Worm (Caenorhabditis elegans) whole organism, late embryonic: ENCODE results near the gene C04F6.7.

ENCODE experiments used
- C08G9.2 ChIP-seq: sonication (generic microtip); optimal IDR thresholded peaks from 2 replicates; lab custom pipeline; 2016; ENCODE audit warnings: mild to moderate bottlenecking, missing genetic modification characterization, moderate library complexity, missing compliant biosample characterization
- T23F11.4 ChIP-seq: fragments of 200-800 bp; sonication (Bioruptor generic); optimal IDR thresholded peaks from 2 replicates; lab custom pipeline; 2018; ENCODE audit warnings: mild to moderate bottlenecking, missing genetic modification characterization, missing compliant biosample characterization
- Y22D7AL.16 ChIP-seq: sonication (generic microtip); optimal IDR thresholded peaks from 2 replicates; lab custom pipeline; 2016; ENCODE audit warnings: missing genetic modification characterization, missing compliant biosample characterization
- ceh-18 ChIP-seq: sonication (generic microtip); optimal IDR thresholded peaks from 2 replicates; lab custom pipeline; 2016; ENCODE audit warnings: missing genetic modification characterization, missing compliant biosample characterization
- ceh-2 ChIP-seq: sonication (generic microtip); optimal IDR thresholded peaks from 2 replicates; lab custom pipeline; 2016; ENCODE audit warnings: missing genotype, missing genetic modification characterization, missing compliant biosample characterization
- ceh-22 ChIP-seq: sonication (generic microtip); optimal IDR thresholded peaks from 2 replicates; lab custom pipeline; 2017; ENCODE audit warnings: missing biosample characterization, missing genetic modification characterization
- ceh-24 ChIP-seq: sonication (generic microtip); optimal IDR thresholded peaks from 2 replicates; lab custom pipeline; 2016; ENCODE audit warnings: mild to moderate bottlenecking, missing genetic modification characterization, missing compliant biosample characterization
- ceh-30 ChIP-seq: fragments of 150-350 bp; optimal IDR thresholded peaks from 2 replicates; lab custom pipeline; 2014; ENCODE audit warnings: missing biosample characterization, missing genetic modification characterization
- ceh-31 ChIP-seq: sonication (generic microtip); optimal IDR thresholded peaks from 2 replicates; lab custom pipeline; 2016; ENCODE audit warnings: missing genetic modification characterization, missing compliant biosample characterization
- ceh-34 ChIP-seq: sonication (generic microtip); optimal IDR thresholded peaks from 2 replicates; lab custom pipeline; 2016; ENCODE audit warnings: mild to moderate bottlenecking, missing genetic modification characterization, missing compliant biosample characterization
- ceh-45 ChIP-seq: fragments of 200-800 bp; sonication (Bioruptor generic); IDR thresholded peaks from 2 replicates; pipeline ENCODE4 v1.3.6; 2022; ENCODE audit warnings: missing genetic modification reagents, missing genetic modification characterization, missing compliant biosample characterization
- ceh-48 ChIP-seq: sonication (generic microtip); optimal IDR thresholded peaks from 2 replicates; lab custom pipeline; 2016; ENCODE audit warnings: missing genetic modification characterization, inconsistent platforms, missing compliant biosample characterization
- ceh-6 ChIP-seq: fragments of 200-800 bp; sonication (Bioruptor generic); optimal IDR thresholded peaks from 2 replicates; lab custom pipeline; 2018; ENCODE audit warnings: mild to moderate bottlenecking, missing genetic modification characterization, missing compliant biosample characterization
- dmd-4 ChIP-seq: sonication (generic microtip); optimal IDR thresholded peaks from 2 replicates; lab custom pipeline; 2016; ENCODE audit warnings: borderline replicate concordance, missing genetic modification characterization, missing compliant biosample characterization
- elt-2 ChIP-seq: sonication (generic microtip); optimal IDR thresholded peaks from 2 replicates; lab custom pipeline; 2016; ENCODE audit warnings: missing genetic modification reagents, missing genetic modification characterization, missing compliant biosample characterization
- elt-4 ChIP-seq: sonication (generic microtip); optimal IDR thresholded peaks from 2 replicates; lab custom pipeline; 2016; ENCODE audit warnings: missing genetic modification characterization, missing compliant biosample characterization
- eyg-1 ChIP-seq: sonication (generic microtip); optimal IDR thresholded peaks from 2 replicates; lab custom pipeline; 2016; ENCODE audit warnings: missing genotype, missing genetic modification characterization, missing compliant biosample characterization
- fkh-6 ChIP-seq: sonication (generic microtip); optimal IDR thresholded peaks from 2 replicates; lab custom pipeline; 2016; ENCODE audit warnings: missing genetic modification characterization, missing compliant biosample characterization
- gmeb-2 ChIP-seq: sonication (generic microtip); optimal IDR thresholded peaks from 2 replicates; lab custom pipeline; 2016; ENCODE audit warnings: missing genetic modification characterization, inconsistent platforms, missing compliant biosample characterization
- hlh-15 ChIP-seq: sonication (generic microtip); optimal IDR thresholded peaks from 2 replicates; lab custom pipeline; 2016; ENCODE audit warnings: missing genetic modification characterization, missing compliant biosample characterization
- hlh-30 ChIP-seq: sonication (generic microtip); optimal IDR thresholded peaks from 2 replicates; lab custom pipeline; 2017; ENCODE audit warnings: antibody characterized with exemption, missing genetic modification characterization, missing compliant biosample characterization; ENCODE audit not compliant: insufficient read depth
- hlh-6 ChIP-seq: sonication (generic microtip); optimal IDR thresholded peaks from 2 replicates; lab custom pipeline; 2016; ENCODE audit warnings: missing genotype, missing genetic modification characterization, missing compliant biosample characterization
- hlh-8 ChIP-seq: sonication (generic microtip); optimal IDR thresholded peaks from 2 replicates; lab custom pipeline; 2016; ENCODE audit warnings: missing genotype, missing genetic modification characterization, missing compliant biosample characterization
- lim-6 ChIP-seq: sonication (generic microtip); optimal IDR thresholded peaks from 2 replicates; lab custom pipeline; 2016; ENCODE audit warnings: missing genetic modification characterization, missing compliant biosample characterization
- lin-11 ChIP-seq: fragments of 200-800 bp; sonication (Bioruptor generic); optimal IDR thresholded peaks from 2 replicates; lab custom pipeline; 2018; ENCODE audit warnings: mild to moderate bottlenecking, missing genetic modification characterization, missing compliant biosample characterization
- nhr-11 ChIP-seq: fragments of 150-350 bp; optimal IDR thresholded peaks from 2 replicates; lab custom pipeline; 2014; ENCODE audit warnings: missing biosample characterization, missing genetic modification characterization
- pag-3 ChIP-seq: sonication (generic microtip); optimal IDR thresholded peaks from 2 replicates; lab custom pipeline; 2016; ENCODE audit warnings: missing compliant biosample characterization, missing genetic modification characterization, borderline replicate concordance
- pat-9 ChIP-seq: fragments of 200-800 bp; sonication (Bioruptor generic); optimal IDR thresholded peaks from 2 replicates; lab custom pipeline; 2018; ENCODE audit warnings: mild to moderate bottlenecking, missing genetic modification characterization, moderate library complexity, missing compliant biosample characterization
- pax-1 ChIP-seq: fragments of 150-350 bp; optimal IDR thresholded peaks from 2 replicates; lab custom pipeline; 2014; ENCODE audit warnings: missing biosample characterization, missing genetic modification characterization
- pha-2 ChIP-seq: sonication (generic microtip); optimal IDR thresholded peaks from 2 replicates; lab custom pipeline; 2017; ENCODE audit warnings: mild to moderate bottlenecking, missing genetic modification characterization, missing compliant biosample characterization
- pha-4 ChIP-seq: fragments of 150-350 bp; optimal IDR thresholded peaks from 2 replicates; lab custom pipeline; 2018; ENCODE audit warnings: missing biosample characterization, missing genetic modification reagents, missing genetic modification characterization
- pqm-1 ChIP-seq: sonication (generic microtip); optimal IDR thresholded peaks from 2 replicates; lab custom pipeline; 2016; ENCODE audit warnings: missing genetic modification characterization, missing compliant biosample characterization
- ref-2 ChIP-seq: sonication (generic microtip); optimal IDR thresholded peaks from 2 replicates; lab custom pipeline; 2016; ENCODE audit warnings: missing genetic modification characterization, missing compliant biosample characterization
- rnt-1 ChIP-seq: sonication (generic microtip); optimal IDR thresholded peaks from 2 replicates; lab custom pipeline; 2016; ENCODE audit warnings: missing genetic modification characterization, missing compliant biosample characterization
- sox-2 ChIP-seq: fragments of 200-800 bp; sonication (Bioruptor generic); IDR thresholded peaks from 2 replicates; pipeline ENCODE4 v1.3.6; 2022; ENCODE audit warnings: missing genetic modification reagents, missing genetic modification characterization, missing compliant biosample characterization
- ttx-3 ChIP-seq: sonication (generic microtip); optimal IDR thresholded peaks from 2 replicates; lab custom pipeline; 2016; ENCODE audit warnings: missing genetic modification reagents, missing genetic modification characterization, missing compliant biosample characterization
- unc-3 ChIP-seq, 2 experiments: fragments of 200-800 bp in 1 of 2; sonication (Bioruptor generic) in 1 of 2; sonication (generic microtip) in 1 of 2; conservative IDR thresholded peaks in 1 of 2; optimal IDR thresholded peaks in 1 of 2; 2 replicates each; pipeline versions ENCODE4 v1.3.6 to Lab custom; 2016 to 2022; ENCODE audit warnings: missing compliant biosample characterization in 2 of 2, missing genetic modification characterization in 2 of 2, missing genetic modification reagents in 1 of 2
- unc-42 ChIP-seq: sonication (generic microtip); optimal IDR thresholded peaks from 2 replicates; lab custom pipeline; 2016; ENCODE audit warnings: missing genotype, missing genetic modification characterization, missing compliant biosample characterization
- unc-55 ChIP-seq: sonication (generic microtip); optimal IDR thresholded peaks from 2 replicates; lab custom pipeline; 2017; ENCODE audit warnings: missing biosample characterization, missing genetic modification reagents, missing genetic modification characterization
- unc-86 ChIP-seq: sonication (generic microtip); optimal IDR thresholded peaks from 2 replicates; lab custom pipeline; 2016; ENCODE audit warnings: missing genetic modification characterization, missing compliant biosample characterization
- ztf-16 ChIP-seq: sonication (generic microtip); optimal IDR thresholded peaks from 2 replicates; lab custom pipeline; 2017; ENCODE audit warnings: missing genetic modification characterization, missing compliant biosample characterization

The C04F6.7 gene

DNA sequence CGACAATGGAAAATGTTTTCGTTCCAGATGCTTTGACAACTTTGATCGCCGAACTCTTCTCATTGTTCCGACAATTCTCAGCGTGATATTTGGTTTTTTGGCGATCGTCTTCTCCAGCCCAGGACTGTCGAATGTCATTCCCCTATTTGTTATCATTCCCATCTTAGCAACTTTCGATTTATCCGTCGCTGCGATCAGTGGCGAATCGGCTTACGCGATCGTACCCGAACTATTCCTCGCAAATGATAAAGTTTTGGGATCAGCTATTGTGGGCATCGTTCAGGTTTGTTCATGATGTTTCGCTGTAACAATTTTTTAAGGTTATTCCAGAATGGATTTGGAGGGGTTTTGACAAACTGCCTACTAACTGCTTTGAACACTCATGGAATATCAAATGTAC, 22.2 kb downstream of the C04F6.7 start:
- TF ChIP-seq pha-4 (tag; lab: Kevin White, UChicago) (no peak), unc-86 (tag; lab: Kevin White, UChicago) (no peak), hlh-15 (tag; lab: Kevin White, UChicago) (no peak), lim-6 (tag; lab: Kevin White, UChicago) (no peak), unc-3 (GFP tag; conservative IDR thresholded peaks at IDR 0.05; lab: Robert Waterston, UW) (no peak), unc-3 (tag; optimal IDR thresholded peaks at IDR 0.05; lab: Kevin White, UChicago) (no peak), pag-3 (tag; lab: Kevin White, UChicago) (no peak), sox-2 (GFP tag; lab: Robert Waterston, UW) (no peak), ceh-18 (tag; lab: Kevin White, UChicago) (no peak), dmd-4 (tag; lab: Kevin White, UChicago) (no peak), hlh-30 (tag; lab: Kevin White, UChicago) (no peak), T23F11.4 (no peak), ceh-30 (tag; lab: Kevin White, UChicago) (no peak), nhr-11 (no peak), Y22D7AL.16 (tag; lab: Kevin White, UChicago) (no peak), C08G9.2 (tag; lab: Kevin White, UChicago) (no peak), ref-2 (no peak), ztf-16 (no peak)

ce11 chrX:3393562-3393961, 25.4 kb downstream of the C04F6.7 start, which contains the start of gene slcf-2:
Gene slcf-2, plus strand, starts transcription at chrX:3393862.
- TF ChIP-seq ceh-31 (tag; lab: Kevin White, UChicago) (no peak), fkh-6 (tag; lab: Kevin White, UChicago) (no peak), dmd-4 (tag; lab: Kevin White, UChicago) (no peak), pax-1 (tag; lab: Kevin White, UChicago) (no peak), pat-9 (no peak), ceh-2 (tag; lab: Kevin White, UChicago) (no peak), unc-42 (tag; lab: Kevin White, UChicago) (no peak), Y22D7AL.16 (tag; lab: Kevin White, UChicago) (no peak), ceh-22 (no peak), pag-3 (tag; lab: Kevin White, UChicago) (no peak), ceh-30 (tag; lab: Kevin White, UChicago) (no peak), ceh-48 (tag; lab: Kevin White, UChicago) (no peak), lin-11 (tag; lab: Kevin White, UChicago) (no peak), unc-3 (GFP tag; conservative IDR thresholded peaks at IDR 0.05; lab: Robert Waterston, UW) (no peak), unc-3 (tag; optimal IDR thresholded peaks at IDR 0.05; lab: Kevin White, UChicago) (no peak), ttx-3 (tag; lab: Kevin White, UChicago) (no peak)

DNA sequence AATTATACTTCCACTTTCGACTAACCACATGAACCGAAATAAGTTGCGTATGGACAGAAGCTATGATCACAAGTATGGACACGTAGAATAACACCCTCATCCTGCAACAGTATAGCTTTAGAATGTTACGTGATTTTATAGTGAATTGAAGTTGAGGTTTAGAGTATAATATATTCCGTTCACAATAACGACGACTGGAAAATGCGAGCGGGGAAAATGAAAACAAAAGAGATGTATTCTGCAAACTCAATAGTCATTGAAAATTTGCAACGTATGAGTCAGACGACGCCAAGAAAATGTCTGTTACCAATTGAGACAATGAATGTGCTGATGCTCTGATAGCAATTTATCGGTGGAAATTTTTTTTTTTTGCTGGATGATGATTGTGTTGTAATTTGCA, 33.6 kb downstream of the C04F6.7 start, which contains the start of gene acp-1:
Gene acp-1, minus strand, starts transcription at position 101 of the 400 bp plus-strand sequence.
- TF ChIP-seq ceh-45, result no peak
- no peak for TF ChIP-seq pha-4 (tag; lab: Kevin White, UChicago)
- TF ChIP-seq elt-2 (tag; lab: Kevin White, UChicago), result no peak
- no peak for TF ChIP-seq ceh-24
- TF ChIP-seq hlh-6, result no peak
- TF ChIP-seq ceh-6 (GFP tag; lab: Kevin White, UChicago), result no peak
- no peak for TF ChIP-seq elt-4
- TF ChIP-seq pat-9, result no peak
- no peak for TF ChIP-seq lim-6 (tag; lab: Kevin White, UChicago)
- no peak for TF ChIP-seq eyg-1
- TF ChIP-seq ceh-34 (tag; lab: Kevin White, UChicago), result no peak
- no peak for TF ChIP-seq unc-55 (GFP tag; lab: Kevin White, UChicago)

DNA sequence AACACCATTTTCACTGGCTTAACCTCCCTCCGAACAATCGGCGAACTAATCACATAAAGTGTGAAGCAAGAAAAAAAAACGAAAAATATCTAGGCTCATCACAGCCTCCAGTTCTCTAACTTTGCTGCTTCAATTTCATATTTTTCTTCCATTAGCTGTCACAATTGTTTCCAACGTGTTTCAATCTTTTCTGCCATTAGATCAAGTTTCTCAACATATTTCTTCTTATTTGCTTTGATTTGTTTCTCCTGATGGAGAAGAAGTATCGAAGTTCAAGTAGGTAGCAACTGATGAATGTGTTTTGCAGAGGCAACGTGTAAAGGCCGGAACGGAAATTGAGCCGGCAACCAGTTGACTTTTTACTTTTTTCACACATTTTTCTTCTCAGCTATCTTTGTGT, 38.8 kb downstream of the C04F6.7 start, which contains the start of gene ZK563.7:
Gene ZK563.7, plus strand, starts transcription at position 301 of the 400 bp plus-strand sequence.
- TF ChIP-seq pag-3 (tag; lab: Kevin White, UChicago) (no peak), hlh-8 (tag; lab: Kevin White, UChicago) (no peak), dmd-4 (tag; lab: Kevin White, UChicago) (no peak), Y22D7AL.16 (tag; lab: Kevin White, UChicago) (no peak), pqm-1 (tag; lab: Kevin White, UChicago) (no peak), pax-1 (tag; lab: Kevin White, UChicago) (no peak), hlh-30 (tag; lab: Kevin White, UChicago) (no peak), ceh-2 (tag; lab: Kevin White, UChicago) (no peak), ceh-22 (no peak), gmeb-2 (tag; lab: Kevin White, UChicago) (no peak), lim-6 (tag; lab: Kevin White, UChicago) (no peak), hlh-6 (no peak), rnt-1 (tag; lab: Kevin White, UChicago) (no peak), pha-2 (tag; lab: Kevin White, UChicago) (no peak), unc-86 (tag; lab: Kevin White, UChicago) (no peak), hlh-15 (tag; lab: Kevin White, UChicago) (no peak), lin-11 (tag; lab: Kevin White, UChicago) (no peak), C08G9.2 (tag; lab: Kevin White, UChicago) (no peak)
